Fruit fly (Drosophila melanogaster) whole organism, embryonic: ENCODE results near the gene BNIP3.

Experiments used
- Bdp1 ChIP-seq: fragments of 200-800 bp; sonication (Bioruptor generic); optimal IDR thresholded peaks from 3 replicates; lab custom pipeline; 2016; ENCODE audit warnings: missing biosample characterization, missing genetic modification characterization
- CG11723 ChIP-seq: fragments of 200-800 bp; sonication (Bioruptor generic); optimal IDR thresholded peaks from 2 replicates; lab custom pipeline; 2017; ENCODE audit warnings: missing biosample characterization, mild to moderate bottlenecking, missing genetic modification characterization
- CG12071 ChIP-seq: fragments of 200-800 bp; sonication (Bioruptor generic); optimal IDR thresholded peaks from 3 replicates; lab custom pipeline; 2018; ENCODE audit warnings: missing biosample characterization, mild to moderate bottlenecking, missing genetic modification characterization
- CG13296 ChIP-seq: fragments of 200-800 bp; sonication (Bioruptor generic); optimal IDR thresholded peaks from 3 replicates; lab custom pipeline; 2018; ENCODE audit warnings: missing biosample characterization, mild to moderate bottlenecking, missing genetic modification characterization
- CG13424 ChIP-seq: fragments of 200-800 bp; sonication (Bioruptor generic); optimal IDR thresholded peaks from 2 replicates; lab custom pipeline; 2019; ENCODE audit warnings: missing biosample characterization, mild to moderate bottlenecking, missing genetic modification characterization, moderate library complexity
- CG13624 ChIP-seq: fragments of 200-800 bp; sonication (Bioruptor generic); optimal IDR thresholded peaks from 2 replicates; lab custom pipeline; 2016; ENCODE audit warnings: missing biosample characterization, missing genetic modification characterization
- CG14710 ChIP-seq: fragments of 200-800 bp; sonication (Bioruptor generic); optimal IDR thresholded peaks from 3 replicates; lab custom pipeline; 2019; ENCODE audit warnings: missing biosample characterization, mild to moderate bottlenecking, missing genetic modification characterization, moderate library complexity
- CG15514 ChIP-seq: fragments of 200-800 bp; sonication (Bioruptor generic); optimal IDR thresholded peaks from 3 replicates; lab custom pipeline; 2017; ENCODE audit warnings: missing biosample characterization, missing genetic modification characterization, mild to moderate bottlenecking, moderate library complexity, missing genetic modification reagents
- CG1603 ChIP-seq: fragments of 200-800 bp; sonication (Bioruptor generic); optimal IDR thresholded peaks from 2 replicates; lab custom pipeline; 2019; ENCODE audit warnings: missing biosample characterization, mild to moderate bottlenecking, missing genetic modification characterization, moderate library complexity
- CG17186 ChIP-seq: fragments of 200-800 bp; sonication (Bioruptor generic); optimal IDR thresholded peaks from 3 replicates; lab custom pipeline; 2017; ENCODE audit warnings: missing biosample characterization, missing genetic modification reagents, missing genetic modification characterization
- CG2129 ChIP-seq: fragments of 200-800 bp; sonication (Bioruptor generic); IDR thresholded peaks from 2 replicates; pipeline ENCODE4 v1.3.6; 2022; ENCODE audit warnings: missing biosample characterization, missing genetic modification characterization; ENCODE audit not compliant: partially characterized antibody
- CG30403 ChIP-seq: fragments of 200-800 bp; sonication (Bioruptor generic); optimal IDR thresholded peaks from 3 replicates; lab custom pipeline; 2016; ENCODE audit warnings: missing biosample characterization, missing genetic modification characterization
- CG3065 ChIP-seq: fragments of 200-800 bp; sonication (Bioruptor generic); optimal IDR thresholded peaks from 2 replicates; lab custom pipeline; 2016; ENCODE audit warnings: missing biosample characterization, missing genetic modification characterization
- CG33213 ChIP-seq: fragments of 200-800 bp; sonication (Bioruptor generic); optimal IDR thresholded peaks from 3 replicates; lab custom pipeline; 2016; ENCODE audit warnings: missing biosample characterization, missing genetic modification characterization
- CG3407 ChIP-seq: fragments of 200-800 bp; sonication (Bioruptor generic); optimal IDR thresholded peaks from 2 replicates; lab custom pipeline; 2018; ENCODE audit warnings: missing biosample characterization, mild to moderate bottlenecking, missing genetic modification characterization
- CG34224 ChIP-seq: fragments of 200-800 bp; sonication (Bioruptor generic); IDR thresholded peaks from 3 replicates; pipeline ENCODE4 v1.3.6; 2022; ENCODE audit warnings: missing biosample characterization, missing genetic modification characterization; ENCODE audit not compliant: partially characterized antibody
- CG6175 ChIP-seq: fragments of 200-800 bp; sonication (Bioruptor generic); IDR thresholded peaks from 3 replicates; pipeline ENCODE4 v1.3.6; 2022; ENCODE audit warnings: missing biosample characterization, missing genetic modification characterization
- CG8765 ChIP-seq: fragments of 200-800 bp; sonication (Bioruptor generic); IDR thresholded peaks from 2 replicates; pipeline ENCODE4 v1.3.6; 2022; ENCODE audit warnings: missing biosample characterization, missing genetic modification characterization
- CG9215 ChIP-seq: fragments of 200-800 bp; sonication (Bioruptor generic); IDR thresholded peaks from 2 replicates; pipeline ENCODE4 v1.3.6; 2022; ENCODE audit warnings: missing biosample characterization, missing genetic modification characterization
- CG9797 ChIP-seq: fragments of 200-800 bp; sonication (Bioruptor generic); optimal IDR thresholded peaks from 3 replicates; lab custom pipeline; 2018; ENCODE audit warnings: missing biosample characterization, mild to moderate bottlenecking, missing genetic modification characterization
- CG9817 ChIP-seq: fragments of 200-800 bp; sonication (Bioruptor generic); optimal IDR thresholded peaks from 2 replicates; lab custom pipeline; 2018; ENCODE audit warnings: missing biosample characterization, mild to moderate bottlenecking, missing genetic modification characterization, moderate library complexity
- CTCF ChIP-seq: fragments of 200-800 bp; sonication (Bioruptor generic); optimal IDR thresholded peaks from 2 replicates; lab custom pipeline; 2017; ENCODE audit warnings: missing biosample characterization, mild to moderate bottlenecking, missing genetic modification characterization, moderate library complexity
- D ChIP-seq, 2 experiments: fragments of 200-800 bp in 1 of 2; fragments of >200 bp in 1 of 2; sonication (Bioruptor generic) in 1 of 2; optimal IDR thresholded peaks; 2 replicates in 1 of 2; 3 replicates in 1 of 2; lab custom pipeline; 2017; ENCODE audit warnings: mild to moderate bottlenecking in 1 of 2, missing biosample characterization in 1 of 2, missing genetic modification characterization in 1 of 2, missing genetic modification reagents in 1 of 2
- D19B ChIP-seq: fragments of 200-800 bp; sonication (Bioruptor generic); optimal IDR thresholded peaks from 2 replicates; lab custom pipeline; 2017; ENCODE audit warnings: missing biosample characterization, mild to moderate bottlenecking, missing genetic modification characterization
- Dbx ChIP-seq: fragments of 200-800 bp; sonication (Bioruptor generic); IDR thresholded peaks from 3 replicates; pipeline ENCODE4 v1.3.6; 2022; ENCODE audit warnings: missing biosample characterization, missing genetic modification characterization
- E2f2 ChIP-seq: fragments of 200-800 bp; sonication (Bioruptor generic); IDR thresholded peaks from 2 replicates; pipeline ENCODE4 v1.3.6; 2022; ENCODE audit warnings: missing biosample characterization, missing genetic modification characterization
- GATAe ChIP-seq: fragments of 200-800 bp; sonication (Bioruptor generic); conservative IDR thresholded peaks from 2 replicates; pipeline ENCODE4 v1.3.6; 2022; ENCODE audit warnings: missing biosample characterization, missing genetic modification characterization
- Hey ChIP-seq: fragments of 200-800 bp; sonication (Bioruptor generic); optimal IDR thresholded peaks from 3 replicates; lab custom pipeline; 2018; ENCODE audit warnings: missing biosample characterization, mild to moderate bottlenecking, missing genetic modification characterization
- Hr78 ChIP-seq, 2 experiments: fragments of 200-800 bp in 1 of 2; fragments of >200 bp in 1 of 2; sonication (Bioruptor generic) in 1 of 2; optimal IDR thresholded peaks; 2 replicates each; lab custom pipeline; 2017 to 2019; ENCODE audit warnings: missing biosample characterization in 2 of 2, missing genetic modification characterization in 2 of 2, mild to moderate bottlenecking in 1 of 2, moderate library complexity in 1 of 2
- Optix ChIP-seq: fragments of 200-800 bp; sonication (Bioruptor generic); IDR thresholded peaks from 3 replicates; pipeline ENCODE4 v1.3.6; 2022; ENCODE audit warnings: missing biosample characterization, missing genetic modification characterization
- Sin3A ChIP-seq: fragments of >200 bp; optimal IDR thresholded peaks from 2 replicates; lab custom pipeline; 2018
- Six4 ChIP-seq: fragments of 200-800 bp; sonication (Bioruptor generic); optimal IDR thresholded peaks from 2 replicates; lab custom pipeline; 2016; ENCODE audit warnings: missing biosample characterization, missing genetic modification characterization
- Sry-β ChIP-seq: fragments of 200-800 bp; sonication (Bioruptor generic); optimal IDR thresholded peaks from 2 replicates; lab custom pipeline; 2018; ENCODE audit warnings: missing biosample characterization, mild to moderate bottlenecking, missing genetic modification characterization, moderate library complexity
- ato ChIP-seq: fragments of 200-800 bp; sonication (Bioruptor generic); IDR thresholded peaks from 2 replicates; pipeline ENCODE4 v1.3.6; 2022; ENCODE audit warnings: missing biosample characterization, missing genetic modification characterization; ENCODE audit not compliant: partially characterized antibody
- bowl ChIP-seq: fragments of 200-800 bp; sonication (Bioruptor generic); IDR thresholded peaks from 2 replicates; pipeline ENCODE4 v1.3.6; 2022; ENCODE audit warnings: missing biosample characterization, missing genetic modification characterization
- cas ChIP-seq: fragments of 200-800 bp; sonication (Bioruptor generic); IDR thresholded peaks from 2 replicates; pipeline ENCODE4 v1.3.6; 2022; ENCODE audit warnings: missing biosample characterization, missing genetic modification characterization
- dmrt11E ChIP-seq: fragments of 200-800 bp; sonication (Bioruptor generic); optimal IDR thresholded peaks from 3 replicates; lab custom pipeline; 2018; ENCODE audit warnings: missing biosample characterization, mild to moderate bottlenecking, missing genetic modification characterization, moderate library complexity
- fd3F ChIP-seq: fragments of 200-800 bp; sonication (Bioruptor generic); optimal IDR thresholded peaks from 2 replicates; lab custom pipeline; 2018; ENCODE audit warnings: missing biosample characterization, mild to moderate bottlenecking, missing genetic modification characterization, moderate library complexity
- gsb ChIP-seq: fragments of 200-800 bp; sonication (Bioruptor generic); IDR thresholded peaks from 2 replicates; pipeline ENCODE4 v1.3.6; 2022; ENCODE audit warnings: missing biosample characterization, missing genetic modification characterization
- kah ChIP-seq: fragments of 200-800 bp; sonication (Bioruptor generic); optimal IDR thresholded peaks from 2 replicates; lab custom pipeline; 2018; ENCODE audit warnings: missing biosample characterization, mild to moderate bottlenecking, missing genetic modification characterization
- kay ChIP-seq: fragments of 200-800 bp; sonication (Bioruptor generic); optimal IDR thresholded peaks from 2 replicates; lab custom pipeline; 2016; ENCODE audit warnings: missing biosample characterization, missing genetic modification characterization
- org-1 ChIP-seq: fragments of 200-800 bp; sonication (Bioruptor generic); optimal IDR thresholded peaks from 2 replicates; lab custom pipeline; 2017; ENCODE audit warnings: missing biosample characterization, missing genetic modification characterization
- pros ChIP-seq: fragments of 200-800 bp; sonication (Bioruptor generic); optimal IDR thresholded peaks from 3 replicates; lab custom pipeline; 2019; ENCODE audit warnings: missing biosample characterization, mild to moderate bottlenecking, missing genetic modification characterization, moderate library complexity
- psq ChIP-seq: fragments of 200-800 bp; sonication (Bioruptor generic); optimal IDR thresholded peaks from 2 replicates; lab custom pipeline; 2017; ENCODE audit warnings: missing biosample characterization, missing genetic modification characterization
- scrt ChIP-seq: fragments of 200-800 bp; sonication (Bioruptor generic); optimal IDR thresholded peaks from 2 replicates; lab custom pipeline; 2018; ENCODE audit warnings: missing biosample characterization, mild to moderate bottlenecking, missing genetic modification characterization, moderate library complexity
- sr ChIP-seq: fragments of 200-800 bp; sonication (Bioruptor generic); IDR thresholded peaks from 3 replicates; pipeline ENCODE4 v1.3.6; 2022; ENCODE audit warnings: missing biosample characterization, missing genetic modification characterization
- tna ChIP-seq: fragments of 200-800 bp; sonication (Bioruptor generic); IDR thresholded peaks from 2 replicates; pipeline ENCODE4 v1.3.6; 2022; ENCODE audit warnings: missing biosample characterization, missing genetic modification characterization; ENCODE audit not compliant: partially characterized antibody
- trh ChIP-seq: fragments of 200-800 bp; sonication (Bioruptor generic); optimal IDR thresholded peaks from 2 replicates; lab custom pipeline; 2016; ENCODE audit warnings: missing biosample characterization, missing genetic modification characterization
- wor ChIP-seq: fragments of 200-800 bp; sonication (Bioruptor generic); IDR thresholded peaks from 2 replicates; pipeline ENCODE4 v1.3.6; 2022; ENCODE audit warnings: missing biosample characterization, missing genetic modification characterization
- z ChIP-seq: fragments of 200-800 bp; sonication (Bioruptor generic); IDR thresholded peaks from 3 replicates; pipeline ENCODE4 v1.3.6; 2022; ENCODE audit warnings: missing biosample characterization, missing genetic modification characterization
- zen2 ChIP-seq: fragments of 200-800 bp; sonication (Bioruptor generic); IDR thresholded peaks from 3 replicates; pipeline ENCODE4 v1.3.6; 2022; ENCODE audit warnings: missing biosample characterization, missing genetic modification characterization; ENCODE audit not compliant: partially characterized antibody

BNIP3 gene

dm6 chr3L:20474789-20475208 is 44.4 kb downstream of the BNIP3 start (continued):
- TF ChIP-seq kay (GFP tag; lab: Kevin White, UChicago), result peak; percentile 76
- no peak for TF ChIP-seq wor (GFP tag; lab: Robert Waterston, UW)
- TF ChIP-seq CG13296, result peak; percentile 88
- no peak for TF ChIP-seq cas (GFP tag; lab: Robert Waterston, UW)
- no peak for TF ChIP-seq D (optimal IDR thresholded peaks at IDR 0.05; lab: Kevin White, UChicago)
- peak; percentile 72 for TF ChIP-seq D (GFP tag; optimal IDR thresholded peaks at IDR 0.05; lab: Kevin White, UChicago)
- TF ChIP-seq CG9817, result peak; percentile 89
- no peak for TF ChIP-seq CG9215 (GFP tag; lab: Robert Waterston, UW)
- TF ChIP-seq bowl (GFP tag; lab: Robert Waterston, UW), result no peak
- peak; percentile 73 for TF ChIP-seq CG3065 (GFP tag; lab: Kevin White, UChicago)
- peak; percentile 27 for TF ChIP-seq CTCF (GFP tag; lab: Kevin White, UChicago)
- no peak for TF ChIP-seq Sry-β (GFP tag; lab: Kevin White, UChicago)
- peak; percentile 35 for TF ChIP-seq Sin3A
- peak; percentile 84 for TF ChIP-seq trh
- TF ChIP-seq CG3407, result peak; percentile 68
- TF ChIP-seq CG13624 (GFP tag; lab: Kevin White, UChicago), result peak; percentile 90
- TF ChIP-seq CG2129, result no peak
- TF ChIP-seq CG34224, result no peak
- no peak for TF ChIP-seq tna (GFP tag; lab: Robert Waterston, UW)
- TF ChIP-seq CG12071 (GFP tag; lab: Kevin White, UChicago), result peak; percentile 81
- TF ChIP-seq E2f2 (GFP tag; lab: Robert Waterston, UW), result no peak
- peak; percentile 52 for TF ChIP-seq dmrt11E (tag; lab: Kevin White, UChicago)
- TF ChIP-seq Optix, result no peak
- no peak for TF ChIP-seq CG6175 (GFP tag; lab: Robert Waterston, UW)
- no peak for TF ChIP-seq GATAe (GFP tag; lab: Robert Waterston, UW)
- peak; percentile 80 for TF ChIP-seq CG14710 (tag; lab: Kevin White, UChicago)
- peak; percentile 89 for TF ChIP-seq CG15514 (GFP tag; lab: Kevin White, UChicago)
- TF ChIP-seq zen2 (GFP tag; lab: Robert Waterston, UW), result no peak
- peak; percentile 78 for TF ChIP-seq fd3F
- TF ChIP-seq CG9797 (GFP tag; lab: Kevin White, UChicago), result peak; percentile 18
- TF ChIP-seq Bdp1 (GFP tag; lab: Kevin White, UChicago), result peak; percentile 77
- peak in 1 of 2 experiments; percentile 69 for TF ChIP-seq Hr78 (GFP tag; optimal IDR thresholded peaks at IDR 0.05; lab: Kevin White, UChicago)
- TF ChIP-seq CG1603, result peak; percentile 85
- TF ChIP-seq psq (GFP tag; lab: Kevin White, UChicago), result peak; percentile 82
- TF ChIP-seq CG30403 (GFP tag; lab: Kevin White, UChicago), result peak; percentile 92
- TF ChIP-seq CG8765 (GFP tag; lab: Robert Waterston, UW), result no peak
- peak; percentile 72 for TF ChIP-seq CG11723 (GFP tag; lab: Kevin White, UChicago)
- TF ChIP-seq CG33213 (GFP tag; lab: Kevin White, UChicago), result peak; percentile 82
- peak; percentile 37 for TF ChIP-seq Hey
- peak; percentile 57 for TF ChIP-seq D19B (GFP tag; lab: Kevin White, UChicago)
- peak; percentile 89 for TF ChIP-seq CG13424 (tag; lab: Kevin White, UChicago)
- no peak for TF ChIP-seq pros
- no peak for TF ChIP-seq gsb (GFP tag; lab: Robert Waterston, UW)
- no peak for TF ChIP-seq Dbx (GFP tag; lab: Robert Waterston, UW)
- no peak for TF ChIP-seq ato
- TF ChIP-seq Six4 (GFP tag; lab: Kevin White, UChicago), result peak; percentile 83
- TF ChIP-seq scrt, result peak; percentile 76
- peak; percentile 48 for TF ChIP-seq CG17186
- no peak for TF ChIP-seq sr (GFP tag; lab: Robert Waterston, UW)
- TF ChIP-seq kah (GFP tag; lab: Kevin White, UChicago), result peak; percentile 98
- TF ChIP-seq org-1 (GFP tag; lab: Kevin White, UChicago), result peak; percentile 71
- no peak for TF ChIP-seq z (GFP tag; lab: Robert Waterston, UW)
